Worm (Caenorhabditis elegans) whole organism, late embryonic: ENCODE data around the gene C34E10.10.
A peak's percentile ranks its signal among the peaks of the same experiment; 100 is the strongest.

Source experiments
- C08G9.2 ChIP-seq: sonication (generic microtip); optimal IDR thresholded peaks from 2 replicates; lab custom pipeline; 2016; ENCODE audit warnings: mild to moderate bottlenecking, missing genetic modification characterization, moderate library complexity, missing compliant biosample characterization
- C38D4.7 ChIP-seq: fragments of 200-800 bp; sonication (Bioruptor generic); optimal IDR thresholded peaks from 2 replicates; lab custom pipeline; 2018; ENCODE audit warnings: mild to moderate bottlenecking, missing genetic modification characterization, moderate library complexity, missing compliant biosample characterization
- F13H6.1 ChIP-seq: sonication (generic microtip); optimal IDR thresholded peaks from 2 replicates; lab custom pipeline; 2016; ENCODE audit warnings: missing genetic modification characterization, missing compliant biosample characterization
- K02D7.2 ChIP-seq: sonication (generic microtip); optimal IDR thresholded peaks from 2 replicates; lab custom pipeline; 2017; ENCODE audit warnings: mild to moderate bottlenecking, missing genetic modification characterization, missing compliant biosample characterization
- K09A11.1 ChIP-seq: sonication (generic microtip); optimal IDR thresholded peaks from 2 replicates; lab custom pipeline; 2017; ENCODE audit warnings: antibody characterized with exemption, mild to moderate bottlenecking, missing genetic modification characterization, missing compliant biosample characterization; ENCODE audit not compliant: insufficient read depth
- ama-1 ChIP-seq: fragments of 150-350 bp; optimal IDR thresholded peaks from 2 replicates; lab custom pipeline; 2014
- ceh-14 ChIP-seq: sonication (generic microtip); optimal IDR thresholded peaks from 2 replicates; lab custom pipeline; 2016; ENCODE audit warnings: missing genotype, missing genetic modification characterization, missing compliant biosample characterization
- ceh-18 ChIP-seq: sonication (generic microtip); optimal IDR thresholded peaks from 2 replicates; lab custom pipeline; 2016; ENCODE audit warnings: missing genetic modification characterization, missing compliant biosample characterization
- ceh-19 ChIP-seq: fragments of 200-800 bp; sonication (Bioruptor generic); optimal IDR thresholded peaks from 2 replicates; lab custom pipeline; 2018; ENCODE audit warnings: mild to moderate bottlenecking, missing genetic modification characterization, missing compliant biosample characterization
- ceh-22 ChIP-seq: sonication (generic microtip); optimal IDR thresholded peaks from 2 replicates; lab custom pipeline; 2017; ENCODE audit warnings: missing biosample characterization, missing genetic modification characterization
- ceh-31 ChIP-seq: sonication (generic microtip); optimal IDR thresholded peaks from 2 replicates; lab custom pipeline; 2016; ENCODE audit warnings: missing genetic modification characterization, missing compliant biosample characterization
- ceh-45 ChIP-seq: fragments of 200-800 bp; sonication (Bioruptor generic); IDR thresholded peaks from 2 replicates; pipeline ENCODE4 v1.3.6; 2022; ENCODE audit warnings: missing genetic modification reagents, missing genetic modification characterization, missing compliant biosample characterization
- ceh-48 ChIP-seq: sonication (generic microtip); optimal IDR thresholded peaks from 2 replicates; lab custom pipeline; 2016; ENCODE audit warnings: missing genetic modification characterization, inconsistent platforms, missing compliant biosample characterization
- ceh-6 ChIP-seq: fragments of 200-800 bp; sonication (Bioruptor generic); optimal IDR thresholded peaks from 2 replicates; lab custom pipeline; 2018; ENCODE audit warnings: mild to moderate bottlenecking, missing genetic modification characterization, missing compliant biosample characterization
- ceh-9 ChIP-seq: sonication (generic microtip); optimal IDR thresholded peaks from 2 replicates; lab custom pipeline; 2016; ENCODE audit warnings: mild to moderate bottlenecking, missing genetic modification characterization, inconsistent platforms, missing compliant biosample characterization
- che-1 ChIP-seq: sonication (generic microtip); optimal IDR thresholded peaks from 2 replicates; lab custom pipeline; 2016; ENCODE audit warnings: mild to moderate bottlenecking, missing genetic modification characterization, missing compliant biosample characterization
- dmd-4 ChIP-seq: sonication (generic microtip); optimal IDR thresholded peaks from 2 replicates; lab custom pipeline; 2016; ENCODE audit warnings: borderline replicate concordance, missing genetic modification characterization, missing compliant biosample characterization
- dve-1 ChIP-seq: sonication (generic microtip); optimal IDR thresholded peaks from 2 replicates; lab custom pipeline; 2017; ENCODE audit warnings: antibody characterized with exemption, mild to moderate bottlenecking, missing genetic modification characterization, missing compliant biosample characterization
- elt-2 ChIP-seq: sonication (generic microtip); optimal IDR thresholded peaks from 2 replicates; lab custom pipeline; 2016; ENCODE audit warnings: missing genetic modification reagents, missing genetic modification characterization, missing compliant biosample characterization
- elt-4 ChIP-seq: sonication (generic microtip); optimal IDR thresholded peaks from 2 replicates; lab custom pipeline; 2016; ENCODE audit warnings: missing genetic modification characterization, missing compliant biosample characterization
- ets-4 ChIP-seq: sonication (generic microtip); optimal IDR thresholded peaks from 2 replicates; lab custom pipeline; 2016; ENCODE audit warnings: missing genetic modification characterization, missing compliant biosample characterization
- eyg-1 ChIP-seq: sonication (generic microtip); optimal IDR thresholded peaks from 2 replicates; lab custom pipeline; 2016; ENCODE audit warnings: missing genotype, missing genetic modification characterization, missing compliant biosample characterization
- fax-1 ChIP-seq: sonication (generic microtip); optimal IDR thresholded peaks from 2 replicates; lab custom pipeline; 2016; ENCODE audit warnings: missing genotype, missing genetic modification characterization, missing compliant biosample characterization
- fkh-10 ChIP-seq: fragments of 150-350 bp; optimal IDR thresholded peaks from 2 replicates; lab custom pipeline; 2014; ENCODE audit warnings: missing biosample characterization, missing genetic modification reagents, missing genetic modification characterization
- fkh-6 ChIP-seq: sonication (generic microtip); optimal IDR thresholded peaks from 2 replicates; lab custom pipeline; 2016; ENCODE audit warnings: missing genetic modification characterization, missing compliant biosample characterization
- gmeb-2 ChIP-seq: sonication (generic microtip); optimal IDR thresholded peaks from 2 replicates; lab custom pipeline; 2016; ENCODE audit warnings: missing genetic modification characterization, inconsistent platforms, missing compliant biosample characterization
- hlh-13 ChIP-seq: fragments of 200-800 bp; sonication (Bioruptor generic); optimal IDR thresholded peaks from 2 replicates; lab custom pipeline; 2018; ENCODE audit warnings: mild to moderate bottlenecking, missing genetic modification characterization, missing compliant biosample characterization
- hlh-15 ChIP-seq: sonication (generic microtip); optimal IDR thresholded peaks from 2 replicates; lab custom pipeline; 2016; ENCODE audit warnings: missing genetic modification characterization, missing compliant biosample characterization
- hlh-30 ChIP-seq: sonication (generic microtip); optimal IDR thresholded peaks from 2 replicates; lab custom pipeline; 2017; ENCODE audit warnings: antibody characterized with exemption, missing genetic modification characterization, missing compliant biosample characterization; ENCODE audit not compliant: insufficient read depth
- hlh-6 ChIP-seq: sonication (generic microtip); optimal IDR thresholded peaks from 2 replicates; lab custom pipeline; 2016; ENCODE audit warnings: missing genotype, missing genetic modification characterization, missing compliant biosample characterization
- hlh-8 ChIP-seq: sonication (generic microtip); optimal IDR thresholded peaks from 2 replicates; lab custom pipeline; 2016; ENCODE audit warnings: missing genotype, missing genetic modification characterization, missing compliant biosample characterization
- lin-11 ChIP-seq: fragments of 200-800 bp; sonication (Bioruptor generic); optimal IDR thresholded peaks from 2 replicates; lab custom pipeline; 2018; ENCODE audit warnings: mild to moderate bottlenecking, missing genetic modification characterization, missing compliant biosample characterization
- madf-2 ChIP-seq: sonication (generic microtip); optimal IDR thresholded peaks from 2 replicates; lab custom pipeline; 2017; ENCODE audit warnings: missing genetic modification characterization, missing compliant biosample characterization
- mec-3 ChIP-seq: sonication (generic microtip); optimal IDR thresholded peaks from 2 replicates; lab custom pipeline; 2016; ENCODE audit warnings: borderline replicate concordance, missing genetic modification characterization, missing compliant biosample characterization
- nhr-232 ChIP-seq: sonication (generic microtip); optimal IDR thresholded peaks from 2 replicates; lab custom pipeline; 2016; ENCODE audit warnings: missing genetic modification characterization, missing compliant biosample characterization
- npax-4 ChIP-seq: sonication (generic microtip); optimal IDR thresholded peaks from 2 replicates; lab custom pipeline; 2016; ENCODE audit warnings: missing genetic modification characterization, missing compliant biosample characterization
- odd-2 ChIP-seq: sonication (generic microtip); optimal IDR thresholded peaks from 2 replicates; lab custom pipeline; 2017; ENCODE audit warnings: antibody characterized with exemption, mild to moderate bottlenecking, missing genetic modification characterization, missing compliant biosample characterization
- pat-9 ChIP-seq: fragments of 200-800 bp; sonication (Bioruptor generic); optimal IDR thresholded peaks from 2 replicates; lab custom pipeline; 2018; ENCODE audit warnings: mild to moderate bottlenecking, missing genetic modification characterization, moderate library complexity, missing compliant biosample characterization
- pax-1 ChIP-seq: fragments of 150-350 bp; optimal IDR thresholded peaks from 2 replicates; lab custom pipeline; 2014; ENCODE audit warnings: missing biosample characterization, missing genetic modification characterization
- pha-4 ChIP-seq: fragments of 150-350 bp; optimal IDR thresholded peaks from 2 replicates; lab custom pipeline; 2018; ENCODE audit warnings: missing biosample characterization, missing genetic modification reagents, missing genetic modification characterization
- pros-1 ChIP-seq: fragments of 150-350 bp; optimal IDR thresholded peaks from 2 replicates; lab custom pipeline; 2014; ENCODE audit warnings: missing biosample characterization, missing genetic modification reagents, missing genetic modification characterization
- ref-2 ChIP-seq: sonication (generic microtip); optimal IDR thresholded peaks from 2 replicates; lab custom pipeline; 2016; ENCODE audit warnings: missing genetic modification characterization, missing compliant biosample characterization
- rnt-1 ChIP-seq: sonication (generic microtip); optimal IDR thresholded peaks from 2 replicates; lab custom pipeline; 2016; ENCODE audit warnings: missing genetic modification characterization, missing compliant biosample characterization
- sdc-2 ChIP-seq: sonication (generic microtip); optimal IDR thresholded peaks from 2 replicates; lab custom pipeline; 2016; ENCODE audit warnings: missing genotype, missing genetic modification characterization, missing compliant biosample characterization
- sox-2 ChIP-seq: fragments of 200-800 bp; sonication (Bioruptor generic); IDR thresholded peaks from 2 replicates; pipeline ENCODE4 v1.3.6; 2022; ENCODE audit warnings: missing genetic modification reagents, missing genetic modification characterization, missing compliant biosample characterization
- sox-4 ChIP-seq: sonication (generic microtip); optimal IDR thresholded peaks from 2 replicates; lab custom pipeline; 2017; ENCODE audit warnings: mild to moderate bottlenecking, missing genetic modification characterization, inconsistent platforms, missing compliant biosample characterization
- syd-9 ChIP-seq: sonication (generic microtip); optimal IDR thresholded peaks from 2 replicates; lab custom pipeline; 2016; ENCODE audit warnings: mild to moderate bottlenecking, missing genetic modification characterization, moderate library complexity, missing compliant biosample characterization
- tbx-2 ChIP-seq: sonication (generic microtip); optimal IDR thresholded peaks from 2 replicates; lab custom pipeline; 2016; ENCODE audit warnings: missing genetic modification characterization, missing compliant biosample characterization
- tbx-7 ChIP-seq: sonication (generic microtip); optimal IDR thresholded peaks from 2 replicates; lab custom pipeline; 2016; ENCODE audit warnings: missing genotype, missing genetic modification characterization, missing compliant biosample characterization
- unc-3 ChIP-seq, 2 experiments: fragments of 200-800 bp in 1 of 2; sonication (Bioruptor generic) in 1 of 2; sonication (generic microtip) in 1 of 2; conservative IDR thresholded peaks in 1 of 2; optimal IDR thresholded peaks in 1 of 2; 2 replicates each; pipeline versions ENCODE4 v1.3.6 to Lab custom; 2016 to 2022; ENCODE audit warnings: missing compliant biosample characterization in 2 of 2, missing genetic modification characterization in 2 of 2, missing genetic modification reagents in 1 of 2
- unc-55 ChIP-seq: sonication (generic microtip); optimal IDR thresholded peaks from 2 replicates; lab custom pipeline; 2017; ENCODE audit warnings: missing biosample characterization, missing genetic modification reagents, missing genetic modification characterization
- ztf-16 ChIP-seq: sonication (generic microtip); optimal IDR thresholded peaks from 2 replicates; lab custom pipeline; 2017; ENCODE audit warnings: missing genetic modification characterization, missing compliant biosample characterization

C34E10.10 gene

DNA sequence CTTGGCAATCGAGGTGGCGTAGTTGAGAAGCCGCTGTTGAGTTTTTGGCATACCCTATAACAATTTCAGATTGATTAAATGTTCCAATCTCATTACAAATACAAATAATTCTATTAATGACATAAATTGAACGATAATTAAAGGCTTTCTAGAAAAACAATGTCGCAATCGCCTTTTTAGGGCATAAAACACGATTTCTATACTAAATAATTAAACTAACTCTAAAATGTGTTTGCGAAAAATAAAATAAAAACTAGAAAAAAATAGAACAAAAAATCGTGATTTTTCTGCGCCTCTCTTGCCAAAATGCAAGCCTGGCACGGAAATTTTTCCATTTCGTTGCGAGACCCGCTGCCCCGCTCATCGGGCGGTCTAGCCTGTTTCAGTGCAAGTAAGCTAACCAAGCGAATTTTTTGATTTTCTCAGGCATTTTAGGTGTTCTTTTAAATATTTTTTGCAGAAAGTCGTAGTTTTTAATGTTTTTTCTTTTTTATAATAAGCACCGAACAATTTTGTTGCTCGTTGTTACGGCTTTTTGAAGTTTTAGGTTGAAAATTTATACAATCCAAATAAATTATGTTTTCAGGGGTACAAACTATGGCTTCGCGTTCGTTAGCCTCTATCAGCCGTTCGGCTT lies at the start of gene C34E10.10, which contains the start of the genes C34E10.12 and atp-2:
C34E10.10 (minus strand) TSS at position 54 of the 637 bp plus-strand sequence.
C34E10.12 (minus strand) TSS at position 51 of the 637 bp plus-strand sequence.
atp-2 (plus strand) TSS at position 587 of the 637 bp plus-strand sequence.
- TF ChIP-seq dve-1 (tag; lab: Kevin White, UChicago), result peak; percentile 74
- peak; percentile 62 for TF ChIP-seq tbx-2 (tag; lab: Kevin White, UChicago)
- TF ChIP-seq dmd-4, result no peak
- no peak for TF ChIP-seq fkh-10 (GFP tag; lab: Kevin White, UChicago)
- TF ChIP-seq nhr-232, result no peak
- no peak for TF ChIP-seq K02D7.2 (tag; lab: Kevin White, UChicago)
- TF ChIP-seq pha-4 (tag; lab: Kevin White, UChicago), result no peak
- TF ChIP-seq ama-1 (lab: Kevin White, UChicago), result no peak
- TF ChIP-seq hlh-13 (GFP tag; lab: Kevin White, UChicago), result no peak
- peak; percentile 51 for TF ChIP-seq elt-2 (tag; lab: Kevin White, UChicago)
- peak; percentile 37 for TF ChIP-seq ceh-14 (tag; lab: Kevin White, UChicago)
- no peak for TF ChIP-seq gmeb-2 (tag; lab: Kevin White, UChicago)
- peak; percentile 22 for TF ChIP-seq pax-1 (tag; lab: Kevin White, UChicago)
- no peak for TF ChIP-seq hlh-6 (tag; lab: Kevin White, UChicago)
- no peak for TF ChIP-seq ceh-45 (GFP tag; lab: Robert Waterston, UW)
- TF ChIP-seq npax-4 (tag; lab: Kevin White, UChicago), result no peak
- TF ChIP-seq F13H6.1 (tag; lab: Kevin White, UChicago), result peak; percentile 13
- TF ChIP-seq elt-4, result no peak
- no peak for TF ChIP-seq odd-2
- no peak for TF ChIP-seq pat-9 (tag; lab: Kevin White, UChicago)
- TF ChIP-seq C08G9.2 (tag; lab: Kevin White, UChicago), result no peak
- TF ChIP-seq fax-1 (tag; lab: Kevin White, UChicago), result no peak
- no peak for TF ChIP-seq hlh-15 (tag; lab: Kevin White, UChicago)
- no peak for TF ChIP-seq ref-2 (tag; lab: Kevin White, UChicago)
- TF ChIP-seq fkh-6 (tag; lab: Kevin White, UChicago), result no peak
- TF ChIP-seq unc-55 (GFP tag; lab: Kevin White, UChicago), result no peak
- TF ChIP-seq syd-9 (tag; lab: Kevin White, UChicago), result no peak
- TF ChIP-seq hlh-8 (tag; lab: Kevin White, UChicago), result no peak
- TF ChIP-seq mec-3 (tag; lab: Kevin White, UChicago), result no peak
- TF ChIP-seq che-1 (tag; lab: Kevin White, UChicago), result no peak
- no peak for TF ChIP-seq tbx-7
- TF ChIP-seq sox-4 (tag; lab: Kevin White, UChicago), result no peak
- no peak for TF ChIP-seq ceh-6 (GFP tag; lab: Kevin White, UChicago)
- TF ChIP-seq ceh-48 (tag; lab: Kevin White, UChicago), result no peak
- no peak for TF ChIP-seq ceh-19 (GFP tag; lab: Kevin White, UChicago)
- peak; percentile 43 for TF ChIP-seq rnt-1
- TF ChIP-seq lin-11 (tag; lab: Kevin White, UChicago), result no peak
- TF ChIP-seq sox-2 (GFP tag; lab: Robert Waterston, UW), result no peak
- TF ChIP-seq unc-3 (GFP tag; conservative IDR thresholded peaks at IDR 0.05; lab: Robert Waterston, UW), result no peak; the same call in 1 of the 2 replicates
- no peak for TF ChIP-seq unc-3 (tag; optimal IDR thresholded peaks at IDR 0.05; lab: Kevin White, UChicago)
- peak; percentile 48 for TF ChIP-seq ceh-18 (tag; lab: Kevin White, UChicago)
- TF ChIP-seq ceh-31 (tag; lab: Kevin White, UChicago), result peak; percentile 78
- peak; percentile 68 for TF ChIP-seq ets-4
- TF ChIP-seq ceh-22, result no peak
- TF ChIP-seq K09A11.1 (tag; lab: Kevin White, UChicago), result peak; percentile 10
- no peak for TF ChIP-seq eyg-1 (tag; lab: Kevin White, UChicago)
- TF ChIP-seq ztf-16 (tag; lab: Kevin White, UChicago), result peak; percentile 18
- TF ChIP-seq sdc-2 (tag; lab: Kevin White, UChicago), result no peak
- TF ChIP-seq C38D4.7 (GFP tag; lab: Kevin White, UChicago), result no peak
- TF ChIP-seq pros-1 (tag; lab: Kevin White, UChicago), result no peak
- TF ChIP-seq ceh-9, result no peak
- TF ChIP-seq madf-2 (tag; lab: Kevin White, UChicago), result no peak
- TF ChIP-seq hlh-30 (tag; lab: Kevin White, UChicago), result no peak
